Fruit fly (Drosophila melanogaster) whole organism: ENCODE measurements around the gene CG9289.

Experiments
- CG8478 ChIP-seq: fragments of >200 bp; optimal IDR thresholded peaks from 2 replicates; lab custom pipeline; 2018; ENCODE audit warnings: inconsistent platforms
- Dll ChIP-seq: fragments of >200 bp; optimal IDR thresholded peaks from 2 replicates; lab custom pipeline; 2017
- EcR ChIP-seq, 2 experiments: fragments of >200 bp; optimal IDR thresholded peaks; 2 replicates each; lab custom pipeline; 2017; ENCODE audit warnings: missing biosample characterization in 2 of 2, missing genetic modification characterization in 2 of 2, missing genetic modification reagents in 2 of 2
- pan ChIP-seq: fragments of >200 bp; optimal IDR thresholded peaks from 2 replicates; lab custom pipeline; 2017
- psq ChIP-seq: fragments of >200 bp; optimal IDR thresholded peaks from 2 replicates; lab custom pipeline; 2017
- usp ChIP-seq: fragments of >200 bp; optimal IDR thresholded peaks from 2 replicates; lab custom pipeline; 2017; ENCODE audit warnings: missing biosample characterization, missing genetic modification characterization, mixed read lengths

The CG9289 gene

DNA sequence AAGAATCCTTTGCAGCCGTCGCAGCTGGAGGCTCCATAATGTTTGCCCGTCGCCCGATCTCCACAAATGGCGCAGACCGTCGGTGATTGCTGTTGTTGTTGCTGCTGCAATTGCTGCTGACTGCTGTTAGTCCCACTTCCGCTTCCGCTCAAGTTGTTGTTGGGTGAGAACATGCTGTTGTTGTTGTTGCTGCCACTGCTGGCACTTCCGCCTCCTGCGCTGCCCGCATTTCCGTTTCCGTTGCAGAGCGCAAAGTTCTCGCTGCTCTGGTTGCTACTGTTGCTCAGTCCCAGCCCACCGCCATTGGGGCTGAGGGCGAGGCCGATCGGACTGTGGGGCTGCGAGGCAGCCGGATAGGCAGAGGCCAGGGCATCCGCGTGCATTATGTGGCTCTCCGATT is 5.7 kb upstream of the CG9289 start:
- TF ChIP-seq EcR (GFP tag; optimal IDR thresholded peaks at IDR 0.05; lab: Kevin White, UChicago) (no peak), psq (no peak), Dll (lab: Kevin White, UChicago) (no peak), usp (GFP tag; lab: Kevin White, UChicago) (no peak), CG8478 (lab: Kevin White, UChicago) (no peak), pan (lab: Kevin White, UChicago) (no peak)

DNA sequence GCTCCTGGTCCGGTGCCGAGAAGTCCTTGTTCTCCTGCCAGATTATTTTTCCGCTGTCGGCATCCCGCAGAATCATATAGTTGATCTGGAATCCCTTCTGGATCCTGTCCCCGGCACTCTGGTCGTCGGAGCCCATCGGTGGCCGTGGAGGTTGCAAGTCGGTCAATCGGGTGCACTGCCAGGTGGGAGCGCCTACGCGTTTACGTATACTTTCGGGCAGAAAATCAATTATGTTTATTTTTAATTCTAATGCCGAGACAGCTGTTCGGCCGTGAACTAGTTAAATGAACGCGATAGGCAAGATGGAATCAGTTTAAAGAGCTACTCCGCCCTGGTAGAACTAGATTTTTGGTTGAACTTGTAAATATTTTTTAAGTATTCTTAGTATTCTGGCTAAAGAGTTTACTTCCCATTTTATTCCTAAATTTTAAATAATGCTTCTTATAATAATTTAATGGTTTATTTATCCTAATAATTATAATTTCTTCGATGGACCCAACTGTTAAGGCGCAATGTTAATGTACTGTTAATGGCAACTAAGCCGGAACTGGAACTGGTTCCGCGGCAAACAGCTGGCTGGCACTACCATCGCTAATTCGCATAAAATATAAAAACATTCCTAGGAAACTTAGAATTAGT is 1.6 kb upstream of the CG9289 start, which contains the start of the genes PrBP and Trs23:
Gene PrBP, minus strand, starts transcription at position 288 of the 639 bp plus-strand sequence.
Gene Trs23, plus strand, starts transcription at position 564 of the 639 bp plus-strand sequence.
- TF ChIP-seq Dll (lab: Kevin White, UChicago) (no peak), usp (GFP tag; lab: Kevin White, UChicago) (no peak), EcR (GFP tag; optimal IDR thresholded peaks at IDR 0.05; lab: Kevin White, UChicago) (no peak), psq (no peak), pan (lab: Kevin White, UChicago) (no peak), CG8478 (lab: Kevin White, UChicago) (no peak)

DNA sequence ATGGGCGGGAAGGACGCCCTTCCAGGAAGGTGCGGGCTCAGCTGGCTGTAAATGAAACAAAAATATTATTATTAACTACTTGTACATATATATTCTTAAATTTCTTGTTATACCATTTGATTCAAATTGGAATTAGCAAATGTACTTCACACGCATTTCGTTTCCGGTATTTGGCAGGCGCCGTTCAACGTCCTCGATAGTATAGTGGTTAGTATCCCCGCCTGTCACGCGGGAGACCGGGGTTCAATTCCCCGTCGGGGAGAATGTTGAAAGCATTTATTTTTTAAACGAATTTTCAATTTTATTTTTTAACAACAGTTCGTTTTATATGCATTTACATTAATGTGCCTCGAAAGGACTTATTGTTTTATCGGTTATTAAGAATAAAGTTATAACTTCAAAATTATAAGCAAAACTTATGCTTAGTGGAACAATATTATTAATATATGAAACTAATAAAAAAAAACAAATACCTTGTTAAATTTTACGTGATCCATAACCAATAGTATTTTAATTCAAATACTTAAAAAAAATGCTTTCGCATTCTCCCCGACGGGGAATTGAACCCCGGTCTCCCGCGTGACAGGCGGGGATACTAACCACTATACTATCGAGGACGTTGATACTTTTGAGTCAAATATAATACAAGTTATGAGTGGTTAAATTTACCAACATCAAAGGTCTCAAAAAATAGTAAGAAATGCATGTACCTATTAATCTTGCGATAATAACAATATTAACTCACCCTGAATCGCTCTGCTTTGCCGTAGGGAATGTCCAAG is 724 bp downstream of the CG9289 start:
- TF ChIP-seq CG8478 (lab: Kevin White, UChicago): no peak
- no peak for TF ChIP-seq psq
- no peak for TF ChIP-seq EcR (GFP tag; optimal IDR thresholded peaks at IDR 0.05; lab: Kevin White, UChicago)

DNA sequence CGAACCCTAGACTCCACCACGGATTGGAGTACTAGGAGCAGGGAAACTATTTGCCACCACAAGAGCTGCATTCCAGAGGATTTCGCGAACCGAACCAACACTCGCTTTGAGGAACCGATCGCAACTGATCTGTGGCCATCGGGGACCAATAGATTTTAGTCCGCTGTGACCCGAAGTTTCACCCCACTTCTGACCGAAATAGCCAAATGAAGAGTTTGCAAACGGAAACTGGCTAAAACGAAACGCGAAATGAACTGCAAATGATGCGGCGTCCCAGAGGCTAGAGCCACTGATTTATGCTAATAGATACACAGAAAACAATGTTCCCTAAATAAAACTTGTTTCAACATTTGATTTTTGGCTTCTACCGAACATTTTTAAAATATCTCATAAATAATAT is 4.5 kb downstream of the CG9289 start, which contains the start of gene CG9287:
Gene CG9287, minus strand, starts transcription at position 101 of the 400 bp plus-strand sequence.
- TF ChIP-seq CG8478 (lab: Kevin White, UChicago) (no peak), psq (no peak), EcR (GFP tag; optimal IDR thresholded peaks at IDR 0.05; lab: Kevin White, UChicago) (no peak), usp (GFP tag; lab: Kevin White, UChicago) (no peak), Dll (lab: Kevin White, UChicago) (no peak), pan (lab: Kevin White, UChicago) (no peak)

DNA sequence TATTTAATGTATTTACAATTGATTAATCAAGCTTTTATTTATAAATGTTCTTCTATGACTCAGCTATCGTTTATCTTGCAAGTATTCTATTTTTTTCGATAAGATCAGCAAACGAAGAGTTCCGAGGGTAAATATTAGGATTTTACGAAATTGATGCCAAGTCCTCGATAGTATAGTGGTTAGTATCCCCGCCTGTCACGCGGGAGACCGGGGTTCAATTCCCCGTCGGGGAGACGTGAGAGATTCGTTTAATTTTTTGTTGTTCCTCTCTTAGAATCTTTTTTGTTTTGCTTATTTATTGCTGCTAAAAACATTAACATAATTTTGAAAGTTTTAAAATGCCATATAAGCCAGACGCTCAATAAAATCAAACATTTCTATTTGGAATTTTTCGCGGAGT is 5.2 kb downstream of the CG9289 start:
- no peak for TF ChIP-seq pan (lab: Kevin White, UChicago)
- TF ChIP-seq usp (GFP tag; lab: Kevin White, UChicago): no peak
- TF ChIP-seq CG8478 (lab: Kevin White, UChicago): no peak
- no peak for TF ChIP-seq Dll (lab: Kevin White, UChicago)
- TF ChIP-seq EcR (GFP tag; optimal IDR thresholded peaks at IDR 0.05; lab: Kevin White, UChicago): no peak
- no peak for TF ChIP-seq psq

DNA sequence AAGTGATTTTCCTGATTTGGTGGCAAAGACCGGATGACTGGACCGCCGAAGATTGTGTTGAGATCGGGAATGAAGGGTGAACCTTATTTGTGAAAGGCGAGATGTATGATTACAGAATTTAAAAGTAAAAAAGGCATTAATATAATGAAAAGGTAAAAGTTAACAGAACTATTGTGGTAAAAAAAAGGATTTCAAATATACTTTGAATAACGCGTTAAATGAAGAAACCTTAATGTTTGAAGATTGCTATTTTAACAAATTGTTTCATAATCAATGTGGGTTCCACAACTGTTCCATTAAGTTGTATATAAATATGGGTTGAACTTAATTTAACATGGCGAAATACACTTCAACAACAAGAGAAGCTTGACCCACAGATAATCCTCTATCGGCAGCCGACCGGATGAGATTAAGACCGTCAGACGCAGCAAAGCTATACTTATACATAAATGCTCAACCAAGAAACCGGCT is 11.9 kb downstream of the CG9289 start, which contains the start of gene Glt:
Gene Glt, plus strand, starts transcription at position 421 of the 471 bp plus-strand sequence.
- TF ChIP-seq pan (lab: Kevin White, UChicago): no peak
- no peak for TF ChIP-seq psq
- no peak for TF ChIP-seq CG8478 (lab: Kevin White, UChicago)
- TF ChIP-seq Dll (lab: Kevin White, UChicago): no peak
- TF ChIP-seq EcR (GFP tag; optimal IDR thresholded peaks at IDR 0.05; lab: Kevin White, UChicago): no peak
- no peak for TF ChIP-seq usp (GFP tag; lab: Kevin White, UChicago)

DNA sequence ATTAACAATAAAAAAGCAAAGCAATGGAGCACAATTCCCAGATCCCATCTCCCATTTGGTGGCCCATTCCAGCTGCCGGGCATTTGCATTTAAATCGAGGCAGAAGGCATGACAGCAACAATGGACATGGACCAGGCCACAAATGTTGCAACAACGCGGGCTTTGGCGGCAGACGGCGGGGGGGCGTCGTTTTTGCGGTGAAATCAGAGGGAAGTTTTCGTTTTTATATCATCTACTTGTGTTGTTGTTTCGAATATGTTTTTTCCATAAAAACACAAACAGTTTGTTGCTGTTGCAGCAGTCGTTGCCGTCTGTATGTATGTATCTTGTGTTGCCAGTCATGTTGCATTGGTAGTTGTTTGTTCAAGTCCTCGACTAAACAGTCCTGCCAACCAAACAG is 24.6 kb downstream of the CG9289 start:
- TF ChIP-seq EcR (GFP tag; optimal IDR thresholded peaks at IDR 0.05; lab: Kevin White, UChicago): no peak
- no peak for TF ChIP-seq usp (GFP tag; lab: Kevin White, UChicago)
- TF ChIP-seq CG8478 (lab: Kevin White, UChicago): no peak
- TF ChIP-seq psq: no peak
- no peak for TF ChIP-seq Dll (lab: Kevin White, UChicago)
- TF ChIP-seq pan (lab: Kevin White, UChicago): no peak

DNA sequence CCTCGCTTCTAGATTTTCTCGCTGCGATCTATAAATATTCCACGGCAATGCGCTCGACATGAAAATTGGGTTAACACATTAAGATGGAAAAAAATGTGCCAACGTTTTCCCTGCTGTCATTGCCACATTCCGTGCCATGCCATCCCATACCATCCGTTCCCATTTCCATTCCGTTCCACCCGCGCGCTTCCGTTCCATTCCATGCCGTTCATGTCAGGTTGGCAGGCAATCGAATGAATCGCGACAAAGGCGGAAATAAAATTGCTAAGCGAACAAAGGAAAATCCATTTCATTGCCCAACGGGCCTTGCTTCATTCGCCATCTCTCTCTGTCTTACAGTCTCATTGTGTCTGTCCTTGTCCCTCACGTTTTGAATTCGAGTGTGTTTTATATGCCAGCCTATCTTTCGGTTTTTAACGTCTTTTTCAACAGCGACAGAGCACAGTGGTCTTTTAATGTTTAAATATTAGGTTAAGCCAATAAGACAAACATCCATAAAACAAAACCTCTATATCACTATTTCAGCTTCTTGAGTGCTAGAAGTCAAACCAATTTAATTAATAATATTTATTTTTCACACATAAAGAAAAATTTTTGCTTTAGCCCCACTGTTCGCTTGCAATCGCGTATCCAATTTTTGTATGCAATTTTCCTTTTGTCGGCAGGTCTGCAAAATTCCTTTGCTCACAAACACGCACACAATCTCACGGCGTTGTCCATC is 50.3 kb downstream of the CG9289 start:
- no peak for TF ChIP-seq usp (GFP tag; lab: Kevin White, UChicago)
- no peak for TF ChIP-seq pan (lab: Kevin White, UChicago)
- no peak for TF ChIP-seq CG8478 (lab: Kevin White, UChicago)
- TF ChIP-seq psq: no peak
- no peak for TF ChIP-seq EcR (GFP tag; optimal IDR thresholded peaks at IDR 0.05; lab: Kevin White, UChicago)
- TF ChIP-seq Dll (lab: Kevin White, UChicago): no peak
